Fruit fly (Drosophila melanogaster): Measurements from ENCODE around the gene Tsen34.
A peak's percentile ranks its signal among the peaks of the same experiment; 100 is the strongest.

Tsen34 gene

DNA sequence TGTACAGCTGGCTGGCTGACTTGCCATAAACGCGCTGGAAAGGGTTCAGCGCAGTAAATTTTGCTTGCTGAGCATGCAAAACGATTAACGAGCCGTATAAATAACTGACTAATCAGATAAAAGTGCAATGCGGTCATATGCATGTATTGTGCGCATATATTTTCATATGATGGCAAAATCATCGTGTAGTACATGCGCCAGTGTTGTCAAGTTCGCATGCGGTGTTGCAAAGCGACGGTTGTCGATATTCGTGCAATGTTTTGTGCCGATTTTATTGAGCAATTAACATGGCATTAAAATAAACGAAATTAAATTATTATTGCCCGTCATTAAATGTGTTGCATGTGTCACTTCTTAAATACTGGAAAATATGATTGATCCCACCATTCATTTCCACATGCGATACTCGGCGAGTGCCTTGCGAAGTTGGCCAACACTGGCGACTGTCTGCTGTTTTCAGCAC, 28.5 kb upstream of the Tsen34 start:
- TF ChIP-seq pad (GFP tag; optimal IDR thresholded peaks at IDR 0.05) = peak; percentile 82
- peak; percentile 68 for TF ChIP-seq cic (GFP tag; optimal IDR thresholded peaks at IDR 0.05)
- peak; percentile 79 for TF ChIP-seq CG11617 (GFP tag; optimal IDR thresholded peaks at IDR 0.05)
- TF ChIP-seq toe (GFP tag; optimal IDR thresholded peaks at IDR 0.05) = peak; percentile 93
- TF ChIP-seq CG1620 (GFP tag; optimal IDR thresholded peaks at IDR 0.05) = peak; percentile 97
- TF ChIP-seq Hr96 (GFP tag; optimal IDR thresholded peaks at IDR 0.05) = peak; percentile 95
- TF ChIP-seq kay (GFP tag; ENCODE audit: borderline replicate concordance) = no peak
- TF ChIP-seq bab1 (GFP tag; optimal IDR thresholded peaks at IDR 0.05) = peak; percentile 74
- peak; percentile 83 for TF ChIP-seq CG14711 (tag; optimal IDR thresholded peaks at IDR 0.05)
- peak; percentile 87 for TF ChIP-seq Clk (GFP tag; optimal IDR thresholded peaks at IDR 0.05)
- TF ChIP-seq CG7045 (GFP tag; optimal IDR thresholded peaks at IDR 0.05) = peak; percentile 84
- no peak for TF ChIP-seq cnc (optimal IDR thresholded peaks at IDR 0.05)
- TF ChIP-seq tj (GFP tag; optimal IDR thresholded peaks at IDR 0.05) = peak; percentile 88
- peak; percentile 96 for TF ChIP-seq CG12768 (GFP tag; optimal IDR thresholded peaks at IDR 0.05)
- TF ChIP-seq Mnt (GFP tag; optimal IDR thresholded peaks at IDR 0.05) = peak; percentile 91
- peak; percentile 90 for TF ChIP-seq CG7101 (tag; optimal IDR thresholded peaks at IDR 0.05)
- peak; percentile 93 for TF ChIP-seq CG5204 (GFP tag; optimal IDR thresholded peaks at IDR 0.05)
- peak; percentile 75 for TF ChIP-seq CG33017 (tag; optimal IDR thresholded peaks at IDR 0.05)
- peak; percentile 97 for TF ChIP-seq Crg-1 (GFP tag; optimal IDR thresholded peaks at IDR 0.05)
- peak; percentile 90 for TF ChIP-seq ovo (GFP tag; optimal IDR thresholded peaks at IDR 0.05)

DNA sequence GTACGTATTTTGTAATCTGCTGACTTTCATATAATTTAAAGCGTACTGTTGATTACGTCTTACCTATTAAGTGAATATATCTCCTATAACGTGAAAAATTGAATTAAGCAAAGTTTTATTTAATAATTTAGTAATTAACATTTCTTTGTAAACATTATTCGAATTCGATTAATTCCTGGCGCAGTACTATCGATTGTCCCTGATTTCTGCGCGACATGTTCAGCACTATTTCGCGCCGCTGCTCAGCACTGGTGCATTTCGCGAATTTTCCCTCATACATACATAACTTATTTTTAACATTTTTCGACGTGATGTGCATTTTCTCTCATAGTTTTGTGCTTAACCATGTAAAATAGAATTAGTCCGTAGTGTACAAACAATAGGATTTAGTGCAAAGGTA, 28.0 kb upstream of the Tsen34 start, which contains the start of gene Helz:
Gene Helz, plus strand, starts transcription at position 260 of the 400 bp plus-strand sequence.
- TF ChIP-seq bab1 (GFP tag; optimal IDR thresholded peaks at IDR 0.05) = no peak
- TF ChIP-seq Crg-1 (GFP tag; optimal IDR thresholded peaks at IDR 0.05) = no peak
- no peak for TF ChIP-seq CG11617 (GFP tag; optimal IDR thresholded peaks at IDR 0.05)
- peak; percentile 6 for TF ChIP-seq Mnt (GFP tag; optimal IDR thresholded peaks at IDR 0.05)
- TF ChIP-seq kay (GFP tag; ENCODE audit: borderline replicate concordance) = no peak
- TF ChIP-seq CG14711 (tag; optimal IDR thresholded peaks at IDR 0.05) = peak; percentile 25
- TF ChIP-seq cic (GFP tag; optimal IDR thresholded peaks at IDR 0.05) = no peak
- no peak for TF ChIP-seq ovo (GFP tag; optimal IDR thresholded peaks at IDR 0.05)
- peak; percentile 77 for TF ChIP-seq CG1620 (GFP tag; optimal IDR thresholded peaks at IDR 0.05)
- TF ChIP-seq tj (GFP tag; optimal IDR thresholded peaks at IDR 0.05) = no peak
- TF ChIP-seq Clk (GFP tag; optimal IDR thresholded peaks at IDR 0.05) = no peak
- no peak for TF ChIP-seq CG12768 (GFP tag; optimal IDR thresholded peaks at IDR 0.05)
- no peak for TF ChIP-seq CG7045 (GFP tag; optimal IDR thresholded peaks at IDR 0.05)
- no peak for TF ChIP-seq CG5204 (GFP tag; optimal IDR thresholded peaks at IDR 0.05)
- no peak for TF ChIP-seq toe (GFP tag; optimal IDR thresholded peaks at IDR 0.05)
- TF ChIP-seq CG7101 (tag; optimal IDR thresholded peaks at IDR 0.05) = peak; percentile 66
- TF ChIP-seq cnc (optimal IDR thresholded peaks at IDR 0.05) = no peak
- TF ChIP-seq CG33017 (tag; optimal IDR thresholded peaks at IDR 0.05) = peak; percentile 22
- TF ChIP-seq pad (GFP tag; optimal IDR thresholded peaks at IDR 0.05) = no peak
- TF ChIP-seq Hr96 (GFP tag; optimal IDR thresholded peaks at IDR 0.05) = no peak

DNA sequence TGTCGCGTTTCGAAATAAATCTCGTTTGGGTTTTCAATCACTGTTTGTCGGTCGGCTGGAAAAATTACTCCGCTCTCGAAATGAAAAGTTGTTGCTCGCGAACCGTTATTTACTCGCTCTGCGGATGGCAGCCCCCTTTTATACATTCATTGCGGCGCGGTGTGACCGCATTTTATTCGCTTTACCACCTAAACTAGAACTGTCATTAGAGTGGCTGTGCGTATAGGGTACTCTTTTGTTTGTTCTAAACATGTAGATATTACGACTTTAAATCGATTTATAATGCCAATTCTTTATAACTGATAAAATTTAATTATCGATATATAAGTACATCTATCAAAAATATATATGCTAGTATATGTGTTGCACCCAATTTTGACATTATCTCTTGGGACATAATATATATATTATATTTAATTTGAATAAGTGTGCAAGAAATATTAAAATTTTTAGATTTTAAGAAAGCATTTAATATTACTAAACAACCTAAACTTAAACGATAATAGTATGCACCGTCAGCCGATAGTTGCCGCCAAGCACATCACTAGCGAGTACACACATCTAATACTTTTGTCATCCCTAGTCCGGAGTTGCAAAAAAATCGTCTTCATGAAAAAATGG, 24.7 kb upstream of the Tsen34 start, which contains the start of the genes bmm and Tdrd3:
Gene bmm, minus strand, starts transcription at position 183 of the 621 bp plus-strand sequence.
Gene Tdrd3, plus strand, starts transcription at position 562 of the 621 bp plus-strand sequence.
- TF ChIP-seq Crg-1 (GFP tag; optimal IDR thresholded peaks at IDR 0.05) = peak; percentile 69
- peak; percentile 82 for TF ChIP-seq toe (GFP tag; optimal IDR thresholded peaks at IDR 0.05)
- TF ChIP-seq Hr96 (GFP tag; optimal IDR thresholded peaks at IDR 0.05) = peak; percentile 55
- peak; percentile 73 for TF ChIP-seq CG5204 (GFP tag; optimal IDR thresholded peaks at IDR 0.05)
- peak; percentile 53 for TF ChIP-seq cic (GFP tag; optimal IDR thresholded peaks at IDR 0.05)
- peak; percentile 80 for TF ChIP-seq CG14711 (tag; optimal IDR thresholded peaks at IDR 0.05)
- TF ChIP-seq CG7045 (GFP tag; optimal IDR thresholded peaks at IDR 0.05) = peak; percentile 82
- TF ChIP-seq bab1 (GFP tag; optimal IDR thresholded peaks at IDR 0.05) = peak; percentile 88
- peak; percentile 69 for TF ChIP-seq ovo (GFP tag; optimal IDR thresholded peaks at IDR 0.05)
- peak; percentile 73 for TF ChIP-seq pad (GFP tag; optimal IDR thresholded peaks at IDR 0.05)
- TF ChIP-seq CG33017 (tag; optimal IDR thresholded peaks at IDR 0.05) = peak; percentile 71
- TF ChIP-seq CG11617 (GFP tag; optimal IDR thresholded peaks at IDR 0.05) = peak; percentile 93
- TF ChIP-seq kay (GFP tag; ENCODE audit: borderline replicate concordance) = no peak
- no peak for TF ChIP-seq cnc (optimal IDR thresholded peaks at IDR 0.05)
- peak; percentile 63 for TF ChIP-seq CG1620 (GFP tag; optimal IDR thresholded peaks at IDR 0.05)
- TF ChIP-seq Mnt (GFP tag; optimal IDR thresholded peaks at IDR 0.05) = peak; percentile 57
- TF ChIP-seq CG7101 (tag; optimal IDR thresholded peaks at IDR 0.05) = peak; percentile 91
- TF ChIP-seq CG12768 (GFP tag; optimal IDR thresholded peaks at IDR 0.05) = peak; percentile 64
- peak; percentile 80 for TF ChIP-seq tj (GFP tag; optimal IDR thresholded peaks at IDR 0.05)
- TF ChIP-seq Clk (GFP tag; optimal IDR thresholded peaks at IDR 0.05) = peak; percentile 77

- TF ChIP-seq CG14711 (tag; optimal IDR thresholded peaks at IDR 0.05) = peak; percentile 59
- TF ChIP-seq bab1 (GFP tag; optimal IDR thresholded peaks at IDR 0.05) = peak; percentile 74
- TF ChIP-seq CG11617 (GFP tag; optimal IDR thresholded peaks at IDR 0.05) = no peak
- TF ChIP-seq CG7045 (GFP tag; optimal IDR thresholded peaks at IDR 0.05) = peak; percentile 75
- no peak for TF ChIP-seq cnc (optimal IDR thresholded peaks at IDR 0.05)
- peak; percentile 56 for TF ChIP-seq CG1620 (GFP tag; optimal IDR thresholded peaks at IDR 0.05)
- peak; percentile 66 for TF ChIP-seq Hr96 (GFP tag; optimal IDR thresholded peaks at IDR 0.05)
- TF ChIP-seq kay (GFP tag; ENCODE audit: borderline replicate concordance) = no peak
- TF ChIP-seq toe (GFP tag; optimal IDR thresholded peaks at IDR 0.05) = peak; percentile 59
- peak; percentile 75 for TF ChIP-seq CG12768 (GFP tag; optimal IDR thresholded peaks at IDR 0.05)
- TF ChIP-seq ovo (GFP tag; optimal IDR thresholded peaks at IDR 0.05) = no peak
- TF ChIP-seq Mnt (GFP tag; optimal IDR thresholded peaks at IDR 0.05) = peak; percentile 3
- no peak for TF ChIP-seq Crg-1 (GFP tag; optimal IDR thresholded peaks at IDR 0.05)
- TF ChIP-seq CG33017 (tag; optimal IDR thresholded peaks at IDR 0.05) = peak; percentile 24
- peak; percentile 73 for TF ChIP-seq CG5204 (GFP tag; optimal IDR thresholded peaks at IDR 0.05)
- TF ChIP-seq Clk (GFP tag; optimal IDR thresholded peaks at IDR 0.05) = peak; percentile 69
- no peak for TF ChIP-seq tj (GFP tag; optimal IDR thresholded peaks at IDR 0.05)
- TF ChIP-seq CG7101 (tag; optimal IDR thresholded peaks at IDR 0.05) = peak; percentile 16
- no peak for TF ChIP-seq cic (GFP tag; optimal IDR thresholded peaks at IDR 0.05)
- TF ChIP-seq pad (GFP tag; optimal IDR thresholded peaks at IDR 0.05) = peak; percentile 29
Observed at dm6 chr3L:14785492-14785916, 23.9 kb upstream of the Tsen34 start.

Data from whole organism, adult.